Fruit fly (Drosophila melanogaster) whole organism, prepupa: ENCODE measurements around the gene CG3407.

Experiments used
- Blimp-1 ChIP-seq: fragments of 200-800 bp; sonication (Bioruptor generic); optimal IDR thresholded peaks from 3 replicates; lab custom pipeline; 2017; ENCODE audit warnings: missing biosample characterization, missing genetic modification characterization, mild to moderate bottlenecking, moderate library complexity, missing genetic modification reagents
- CG10669 ChIP-seq: fragments of 200-800 bp; sonication (Bioruptor generic); optimal IDR thresholded peaks from 3 replicates; lab custom pipeline; 2018; ENCODE audit warnings: missing biosample characterization, mild to moderate bottlenecking, missing genetic modification characterization, moderate library complexity
- CG11762 ChIP-seq: fragments of 200-800 bp; sonication (Bioruptor generic); optimal IDR thresholded peaks from 3 replicates; lab custom pipeline; 2016; ENCODE audit warnings: missing biosample characterization, missing genetic modification characterization; ENCODE audit not compliant: insufficient read depth
- CG11902 ChIP-seq: fragments of 200-800 bp; sonication (Bioruptor generic); optimal IDR thresholded peaks from 3 replicates; lab custom pipeline; 2016; ENCODE audit warnings: missing biosample characterization, missing genetic modification characterization
- CG15336 ChIP-seq: fragments of 200-800 bp; sonication (Bioruptor generic); IDR thresholded peaks from 2 replicates; pipeline ENCODE4 v1.3.6; 2022; ENCODE audit warnings: missing biosample characterization, missing genetic modification characterization
- CG16779 ChIP-seq: fragments of 200-800 bp; sonication (Bioruptor generic); optimal IDR thresholded peaks from 3 replicates; lab custom pipeline; 2017; ENCODE audit warnings: missing biosample characterization, mild to moderate bottlenecking, missing genetic modification characterization
- CG3032 ChIP-seq: fragments of 200-800 bp; optimal IDR thresholded peaks from 2 replicates; lab custom pipeline; 2019; ENCODE audit warnings: missing biosample characterization, mild to moderate bottlenecking, missing genetic modification characterization, moderate library complexity
- CG32006 ChIP-seq: fragments of 200-800 bp; sonication (Bioruptor generic); optimal IDR thresholded peaks from 3 replicates; lab custom pipeline; 2017; ENCODE audit warnings: missing biosample characterization, mild to moderate bottlenecking, missing genetic modification characterization
- CG6163 ChIP-seq: fragments of 200-800 bp; sonication (Bioruptor generic); IDR thresholded peaks from 3 replicates; pipeline ENCODE4 v1.3.6; 2022; ENCODE audit warnings: missing biosample characterization, missing genetic modification characterization
- CG6792 ChIP-seq: fragments of 200-800 bp; sonication (Bioruptor generic); optimal IDR thresholded peaks from 3 replicates; lab custom pipeline; 2016; ENCODE audit warnings: missing biosample characterization, missing genetic modification characterization
- CG6808 ChIP-seq: fragments of 200-800 bp; sonication (Bioruptor generic); optimal IDR thresholded peaks from 3 replicates; lab custom pipeline; 2017; ENCODE audit warnings: missing biosample characterization, missing genetic modification characterization, mild to moderate bottlenecking, moderate library complexity, missing genetic modification reagents
- CG6854 ChIP-seq: fragments of 200-800 bp; sonication (Bioruptor generic); optimal IDR thresholded peaks from 2 replicates; lab custom pipeline; 2017; ENCODE audit warnings: missing biosample characterization, mild to moderate bottlenecking, missing genetic modification characterization
- CG7368 ChIP-seq: fragments of 200-800 bp; sonication (Bioruptor generic); optimal IDR thresholded peaks from 3 replicates; lab custom pipeline; 2016; ENCODE audit warnings: missing biosample characterization, missing genetic modification characterization
- CG8119 ChIP-seq: fragments of 200-800 bp; sonication (Bioruptor generic); IDR thresholded peaks from 3 replicates; pipeline ENCODE4 v1.3.6; 2022; ENCODE audit warnings: missing biosample characterization, missing genetic modification characterization
- CG8319 ChIP-seq: fragments of 200-800 bp; sonication (Bioruptor generic); optimal IDR thresholded peaks from 3 replicates; lab custom pipeline; 2016; ENCODE audit warnings: missing biosample characterization, missing genetic modification characterization
- CG8632 ChIP-seq: fragments of 200-800 bp; sonication (Bioruptor generic); optimal IDR thresholded peaks from 3 replicates; lab custom pipeline; 2016; ENCODE audit warnings: missing biosample characterization, missing genetic modification characterization
- CG9139 ChIP-seq: fragments of 200-800 bp; sonication (Bioruptor generic); optimal IDR thresholded peaks from 3 replicates; lab custom pipeline; 2017; ENCODE audit warnings: missing biosample characterization, mild to moderate bottlenecking, missing genetic modification characterization
- Eip75B ChIP-seq: fragments of 200-800 bp; sonication (Bioruptor generic); optimal IDR thresholded peaks from 3 replicates; lab custom pipeline; 2016; ENCODE audit warnings: missing biosample characterization, missing genetic modification characterization
- Eip78C ChIP-seq: fragments of 200-800 bp; sonication (Bioruptor generic); peaks from one replicate; lab custom pipeline; 2016; ENCODE audit warnings: missing biosample characterization, missing genetic modification characterization
- Ets21C ChIP-seq: fragments of 200-800 bp; sonication (Bioruptor generic); optimal IDR thresholded peaks from 3 replicates; lab custom pipeline; 2016; ENCODE audit warnings: missing biosample characterization, missing genetic modification characterization
- Ets96B ChIP-seq: fragments of 200-800 bp; optimal IDR thresholded peaks from 2 replicates; lab custom pipeline; 2019; ENCODE audit warnings: missing biosample characterization, mild to moderate bottlenecking, missing genetic modification characterization, moderate library complexity
- Hr38 ChIP-seq: sonication (Bioruptor generic); optimal IDR thresholded peaks from 2 replicates; lab custom pipeline; 2016; ENCODE audit warnings: missing biosample characterization, missing genetic modification characterization
- Hr39 ChIP-seq: fragments of 200-800 bp; sonication (Bioruptor generic); optimal IDR thresholded peaks from 2 replicates; lab custom pipeline; 2016; ENCODE audit warnings: missing biosample characterization, missing genetic modification characterization
- Lpt ChIP-seq: fragments of 200-800 bp; sonication (Bioruptor generic); optimal IDR thresholded peaks from 3 replicates; lab custom pipeline; 2016; ENCODE audit warnings: missing biosample characterization, missing genetic modification characterization
- Met ChIP-seq: fragments of 200-800 bp; sonication (Bioruptor generic); optimal IDR thresholded peaks from 3 replicates; lab custom pipeline; 2016; ENCODE audit warnings: missing biosample characterization, missing genetic modification characterization
- OdsH ChIP-seq: fragments of 200-800 bp; sonication (Bioruptor generic); optimal IDR thresholded peaks from 3 replicates; lab custom pipeline; 2016; ENCODE audit warnings: missing biosample characterization, missing genetic modification characterization
- Smox ChIP-seq: fragments of 200-800 bp; sonication (Bioruptor generic); optimal IDR thresholded peaks from 3 replicates; lab custom pipeline; 2016; ENCODE audit warnings: missing biosample characterization, missing genetic modification characterization
- Sox102F ChIP-seq: fragments of 200-800 bp; sonication (Bioruptor generic); optimal IDR thresholded peaks from 2 replicates; lab custom pipeline; 2016; ENCODE audit warnings: missing biosample characterization, mild to moderate bottlenecking, missing genetic modification characterization
- acj6 ChIP-seq: fragments of 200-800 bp; sonication (Bioruptor generic); optimal IDR thresholded peaks from 3 replicates; lab custom pipeline; 2016; ENCODE audit warnings: missing biosample characterization, missing genetic modification characterization
- cyc ChIP-seq: fragments of 200-800 bp; sonication (Bioruptor generic); optimal IDR thresholded peaks from 3 replicates; lab custom pipeline; 2016; ENCODE audit warnings: missing biosample characterization, missing genetic modification characterization
- dsx ChIP-seq: fragments of 200-800 bp; optimal IDR thresholded peaks from 3 replicates; lab custom pipeline; 2019; ENCODE audit warnings: missing biosample characterization, mild to moderate bottlenecking, missing genetic modification characterization, moderate library complexity; ENCODE audit not compliant: poor library complexity, severe bottlenecking
- eg ChIP-seq: fragments of 200-800 bp; sonication (Bioruptor generic); IDR thresholded peaks from 3 replicates; pipeline ENCODE4 v1.3.6; 2022; ENCODE audit warnings: missing biosample characterization, missing genetic modification characterization
- esn ChIP-seq: fragments of 200-800 bp; sonication (Bioruptor generic); optimal IDR thresholded peaks from 2 replicates; lab custom pipeline; 2016; ENCODE audit warnings: missing biosample characterization, mild to moderate bottlenecking, missing genetic modification characterization, moderate library complexity
- fd85E ChIP-seq: fragments of 200-800 bp; sonication (Bioruptor generic); optimal IDR thresholded peaks from 3 replicates; lab custom pipeline; 2016; ENCODE audit warnings: missing biosample characterization, missing genetic modification characterization
- fkh ChIP-seq: fragments of 200-800 bp; sonication (Bioruptor generic); optimal IDR thresholded peaks from 3 replicates; lab custom pipeline; 2017; ENCODE audit warnings: missing biosample characterization, mild to moderate bottlenecking, missing genetic modification characterization, moderate library complexity
- lz ChIP-seq: fragments of 200-800 bp; sonication (Bioruptor generic); optimal IDR thresholded peaks from 3 replicates; lab custom pipeline; 2016; ENCODE audit warnings: missing biosample characterization, missing genetic modification characterization
- net ChIP-seq: fragments of 200-800 bp; sonication (Bioruptor generic); optimal IDR thresholded peaks from 3 replicates; lab custom pipeline; 2016; ENCODE audit warnings: missing biosample characterization, missing genetic modification characterization
- salr ChIP-seq, 2 experiments: fragments of 200-800 bp; sonication (Bioruptor generic); optimal IDR thresholded peaks; 3 replicates each; lab custom pipeline; 2016 to 2018; ENCODE audit warnings: missing biosample characterization in 2 of 2, missing genetic modification characterization in 2 of 2, mild to moderate bottlenecking in 1 of 2
- ss ChIP-seq, 2 experiments: fragments of 200-800 bp; sonication (Bioruptor generic); optimal IDR thresholded peaks; 2 replicates in 1 of 2; 3 replicates in 1 of 2; lab custom pipeline; 2017 to 2018; ENCODE audit warnings: mild to moderate bottlenecking in 2 of 2, missing biosample characterization in 2 of 2, missing genetic modification characterization in 2 of 2, moderate library complexity in 1 of 2
- topi ChIP-seq: fragments of 200-800 bp; sonication (Bioruptor generic); optimal IDR thresholded peaks from 3 replicates; lab custom pipeline; 2016; ENCODE audit warnings: missing biosample characterization, missing genetic modification characterization
- vri ChIP-seq: fragments of 200-800 bp; sonication (Bioruptor generic); optimal IDR thresholded peaks from 3 replicates; lab custom pipeline; 2016; ENCODE audit warnings: missing biosample characterization, mild to moderate bottlenecking, missing genetic modification characterization

Gene CG3407

dm6 chr2L:3772937-3773623, 40.1 kb downstream of the CG3407 start (continued):
- TF ChIP-seq CG6854 (GFP tag; lab: Kevin White, UChicago) (no peak), CG8119 (GFP tag; lab: Robert Waterston, UW) (peak; percentile 71), fd85E (no peak), CG11762 (GFP tag; lab: Kevin White, UChicago) (peak; percentile 52), lz (peak; percentile 76), net (no peak), esn (GFP tag; lab: Kevin White, UChicago) (peak; percentile 87), acj6 (GFP tag; lab: Kevin White, UChicago) (peak; percentile 79), Smox (GFP tag; lab: Kevin White, UChicago) (peak; percentile 76), Ets96B (peak; percentile 70), CG9139 (GFP tag; lab: Kevin White, UChicago) (no peak), cyc (GFP tag; lab: Kevin White, UChicago) (peak; percentile 52), CG6808 (GFP tag; lab: Kevin White, UChicago) (peak; percentile 69), Sox102F (GFP tag; lab: Kevin White, UChicago) (peak; percentile 55), CG8632 (GFP tag; lab: Kevin White, UChicago) (peak; percentile 78), Lpt (GFP tag; lab: Kevin White, UChicago) (peak; percentile 70), vri (GFP tag; lab: Kevin White, UChicago) (peak; percentile 15), ss (GFP tag; optimal IDR thresholded peaks at IDR 0.05; lab: Kevin White, UChicago) (peak; percentile 58 to 73), eg (GFP tag; lab: Robert Waterston, UW) (0 out of 3 replicates have a peak, but pooled peaks have one; percentile 30), CG15336 (GFP tag; lab: Robert Waterston, UW) (peak; percentile 54; the same call in 1 of the 2 replicates), Eip78C (GFP tag; lab: Kevin White, UChicago) (peak; percentile 96), CG6792 (GFP tag; lab: Kevin White, UChicago) (peak; percentile 83), Hr38 (GFP tag; lab: Kevin White, UChicago) (no peak), CG10669 (peak; percentile 59), Hr39 (peak; percentile 67), Eip75B (GFP tag; lab: Kevin White, UChicago) (peak; percentile 76), topi (GFP tag; lab: Kevin White, UChicago) (peak; percentile 83), Blimp-1 (GFP tag; lab: Kevin White, UChicago) (peak; percentile 31), OdsH (peak; percentile 79), CG11902 (GFP tag; lab: Kevin White, UChicago) (peak; percentile 33), CG8319 (GFP tag; lab: Kevin White, UChicago) (peak; percentile 60), fkh (GFP tag; lab: Kevin White, UChicago) (peak; percentile 39), Ets21C (GFP tag; lab: Kevin White, UChicago) (peak; percentile 49), Met (GFP tag; lab: Kevin White, UChicago) (peak; percentile 81), CG16779 (peak; percentile 50), CG7368 (GFP tag; lab: Kevin White, UChicago) (peak; percentile 32), salr (GFP tag; optimal IDR thresholded peaks at IDR 0.05; lab: Kevin White, UChicago) (peak; percentile 7 to 74)

- no peak for TF ChIP-seq CG8632 (GFP tag; lab: Kevin White, UChicago)
- peak; percentile 54; the same call in 2 of the 3 replicates for TF ChIP-seq CG6163 (GFP tag; lab: Robert Waterston, UW)
- TF ChIP-seq dsx: no peak
- TF ChIP-seq CG9139 (GFP tag; lab: Kevin White, UChicago): peak; percentile 24
- TF ChIP-seq Eip78C (GFP tag; lab: Kevin White, UChicago): peak; percentile 67
- peak; percentile 25; the same call in 1 of the 3 replicates for TF ChIP-seq eg (GFP tag; lab: Robert Waterston, UW)
- TF ChIP-seq CG32006 (GFP tag; lab: Kevin White, UChicago): no peak
- TF ChIP-seq CG8119 (GFP tag; lab: Robert Waterston, UW): peak; percentile 24; the same call in 1 of the 3 replicates
- TF ChIP-seq CG3032 (tag; lab: Kevin White, UChicago): no peak
Observed at dm6 chr2L:3772599-3772936, 40.6 kb downstream of the CG3407 start.
